Fruit fly (Drosophila melanogaster): ENCODE measurements around the gene CG7029.

DNA sequence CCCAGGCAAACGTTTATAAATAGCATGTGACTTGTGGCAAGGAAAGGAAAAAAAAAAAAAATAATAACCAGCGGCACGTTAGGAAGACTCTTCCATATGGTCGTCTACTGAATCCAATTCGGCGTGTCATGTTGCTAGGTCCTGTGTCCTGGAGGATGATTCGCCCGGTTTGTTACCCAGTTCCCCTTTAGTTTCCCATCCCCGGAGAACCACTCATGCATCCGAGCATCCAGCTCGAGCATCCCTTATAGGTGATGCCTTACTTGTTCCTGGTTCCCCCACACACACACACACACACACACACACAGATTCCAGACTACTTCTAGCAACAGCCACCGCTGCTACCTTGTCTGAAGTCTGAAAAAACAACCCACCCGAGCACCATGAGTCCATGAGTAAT is 32.8 kb upstream of the CG7029 start:
- TF ChIP-seq CG5204 (GFP tag; optimal IDR thresholded peaks at IDR 0.05), result no peak
- TF ChIP-seq CG7101 (tag; optimal IDR thresholded peaks at IDR 0.05), result no peak
- no peak for TF ChIP-seq CG33017 (tag; optimal IDR thresholded peaks at IDR 0.05)
- TF ChIP-seq pad (GFP tag; optimal IDR thresholded peaks at IDR 0.05), result no peak
- TF ChIP-seq CG1620 (GFP tag; optimal IDR thresholded peaks at IDR 0.05), result no peak
- TF ChIP-seq bab1 (GFP tag; optimal IDR thresholded peaks at IDR 0.05), result no peak
- no peak for TF ChIP-seq CG14711 (tag; optimal IDR thresholded peaks at IDR 0.05)
- TF ChIP-seq Mnt (GFP tag; optimal IDR thresholded peaks at IDR 0.05), result no peak
- TF ChIP-seq Crg-1 (GFP tag; optimal IDR thresholded peaks at IDR 0.05), result no peak
- TF ChIP-seq CG11617 (GFP tag; optimal IDR thresholded peaks at IDR 0.05), result no peak
- no peak for TF ChIP-seq ovo (GFP tag; optimal IDR thresholded peaks at IDR 0.05)
- TF ChIP-seq CG12768 (GFP tag; optimal IDR thresholded peaks at IDR 0.05), result no peak
